Fruit fly (Drosophila melanogaster): ENCODE measurements around the gene Trs20.

DNA sequence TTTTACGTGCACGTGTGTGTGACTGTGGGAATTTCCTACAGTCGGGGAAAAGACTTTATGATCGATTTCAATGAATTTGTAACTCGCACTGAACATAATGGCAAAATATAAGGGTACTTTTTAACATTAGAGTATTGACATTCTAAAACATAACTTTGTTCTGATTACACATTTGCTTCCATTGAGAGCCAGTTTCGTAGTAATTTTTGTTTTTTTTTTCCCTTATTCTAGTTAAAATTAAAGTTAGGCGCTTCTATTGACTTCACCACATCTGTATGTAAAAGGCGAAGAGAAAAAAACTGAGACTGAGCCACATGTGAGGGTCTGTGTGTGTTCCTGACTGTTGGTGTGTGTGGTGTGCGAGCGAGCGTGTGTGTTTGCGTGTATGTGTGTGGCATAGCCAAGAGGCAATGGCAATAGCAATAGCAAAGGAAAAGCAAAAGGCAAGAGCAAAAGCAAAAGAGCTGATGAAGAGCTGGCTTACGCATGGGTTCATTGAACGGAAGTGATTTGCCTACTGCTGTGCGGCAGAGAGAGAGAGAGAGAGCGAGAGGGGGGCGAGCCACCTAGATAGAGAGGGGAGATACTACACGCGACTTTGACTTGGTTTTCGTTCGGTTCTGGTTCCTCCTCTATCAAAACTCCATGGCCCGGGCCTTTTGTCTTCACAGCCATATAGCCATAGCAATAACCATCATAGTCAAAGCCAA is 30.6 kb upstream of the Trs20 start:
- TF ChIP-seq CG8478 (optimal IDR thresholded peaks at IDR 0.05) (no peak), CTCF (optimal IDR thresholded peaks at IDR 0.05) (no peak)

Data from S2 (cell line).